Fruit fly (Drosophila melanogaster) whole organism, pupa: ENCODE data around the gene ghi.

Experiments
- CG34367 ChIP-seq: fragments of 200-800 bp; sonication (Bioruptor generic); optimal IDR thresholded peaks from 2 replicates; lab custom pipeline; 2018; ENCODE audit warnings: missing biosample characterization, mild to moderate bottlenecking, missing genetic modification characterization
- CG4496 ChIP-seq: fragments of 200-800 bp; sonication (Bioruptor generic); IDR thresholded peaks from 3 replicates; pipeline ENCODE4 v1.3.6; 2022; ENCODE audit warnings: missing biosample characterization, missing genetic modification characterization
- CG8301 ChIP-seq: fragments of 200-800 bp; sonication (Bioruptor generic); optimal IDR thresholded peaks from 2 replicates; lab custom pipeline; 2018; ENCODE audit warnings: missing biosample characterization, mild to moderate bottlenecking, missing genetic modification characterization
- CG9948 ChIP-seq: fragments of 200-800 bp; sonication (Bioruptor generic); optimal IDR thresholded peaks from 2 replicates; lab custom pipeline; 2018; ENCODE audit warnings: missing biosample characterization, mild to moderate bottlenecking, missing genetic modification characterization, moderate library complexity
- Ets98B ChIP-seq: fragments of 200-800 bp; sonication (Bioruptor generic); IDR thresholded peaks from 2 replicates; pipeline ENCODE4 v1.3.6; 2022; ENCODE audit warnings: missing biosample characterization, missing genetic modification characterization
- Pif1B ChIP-seq: fragments of 200-800 bp; sonication (Bioruptor generic); optimal IDR thresholded peaks from 3 replicates; lab custom pipeline; 2016; ENCODE audit warnings: missing biosample characterization, missing genetic modification characterization

dm6 chr3L:9489627-9490026 lies 38.0 kb downstream of the ghi start:
- TF ChIP-seq CG4496 (GFP tag; lab: Robert Waterston, UW) (no peak), Pif1B (GFP tag; lab: Kevin White, UChicago) (no peak), CG34367 (tag; lab: Kevin White, UChicago) (no peak), Ets98B (GFP tag; lab: Robert Waterston, UW) (no peak), CG9948 (tag; lab: Kevin White, UChicago) (no peak), CG8301 (tag; lab: Kevin White, UChicago) (no peak)
